Worm (Caenorhabditis elegans): ENCODE data around the gene Y38C1AA.12.

Y38C1AA.12 gene

DNA sequence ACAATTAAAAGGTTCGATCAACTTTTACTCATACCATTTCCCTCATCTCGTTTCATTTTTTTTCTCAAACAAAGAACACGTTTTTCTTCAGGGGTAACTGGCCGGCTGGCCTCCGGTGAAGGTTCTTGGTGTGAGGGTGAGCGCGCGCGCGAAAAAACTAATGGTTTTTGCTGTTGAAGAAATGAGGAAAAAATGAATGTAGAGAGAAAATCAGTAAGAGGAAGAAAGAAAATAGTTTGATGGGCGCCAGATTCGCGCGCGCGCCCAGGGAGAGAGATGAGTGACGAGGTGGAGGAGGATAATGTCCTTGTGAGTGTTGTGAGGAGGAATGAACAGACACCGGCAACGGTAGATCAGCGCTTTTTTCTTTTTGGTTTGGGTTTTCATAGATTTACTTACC, 21.0 kb upstream of the Y38C1AA.12 start:
- TF ChIP-seq T22C8.4 (GFP tag; IDR thresholded peaks at IDR 0.05): no peak

DNA sequence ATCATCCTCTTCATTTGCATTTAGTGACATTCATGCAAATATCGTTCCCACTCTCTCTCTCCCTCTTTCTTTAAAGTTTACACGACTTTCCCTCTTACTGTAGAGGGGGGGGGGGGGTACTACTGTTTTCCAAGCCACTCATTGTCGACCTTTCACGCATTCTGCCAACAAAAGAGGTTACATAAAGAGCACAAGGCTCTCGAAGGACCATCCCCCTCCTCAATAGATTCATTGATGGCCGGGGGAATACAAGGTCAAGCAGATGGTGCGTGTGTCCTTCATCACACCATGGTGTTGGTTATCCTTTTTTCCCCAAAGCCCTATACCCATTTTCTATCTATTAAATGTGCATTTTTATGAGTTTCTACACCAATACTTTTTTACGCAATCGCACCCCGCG, 19.1 kb upstream of the Y38C1AA.12 start:
- no peak for TF ChIP-seq med-1 (GFP tag; optimal IDR thresholded peaks at IDR 0.05; ENCODE audit: insufficient read depth)
- TF ChIP-seq ztf-23 (GFP tag; IDR thresholded peaks at IDR 0.05): no peak
- peak; percentile 45; the same call in 1 of the 2 replicates for TF ChIP-seq ztf-29 (GFP tag; IDR thresholded peaks at IDR 0.05)

DNA sequence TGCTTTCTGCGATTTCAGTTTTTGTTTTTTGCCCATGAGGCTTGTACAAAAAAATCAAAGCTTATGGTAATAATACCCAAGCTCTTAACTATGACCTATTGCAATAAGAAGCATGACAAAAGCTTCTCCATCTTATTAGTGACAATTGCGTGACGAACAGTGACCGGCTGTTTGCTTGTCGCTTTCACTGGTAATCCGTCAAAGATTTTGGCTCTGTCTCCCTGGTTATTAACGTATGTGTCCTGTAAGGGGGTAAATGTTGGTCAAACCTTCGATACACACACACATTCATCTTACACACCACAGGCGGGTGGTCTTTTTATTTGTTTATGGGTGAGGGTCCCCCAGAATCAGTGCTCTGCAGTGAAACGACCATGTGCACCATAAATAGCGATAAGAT, 17.9 kb upstream of the Y38C1AA.12 start:
- TF ChIP-seq klf-2 (GFP tag; conservative IDR thresholded peaks at IDR 0.05): no peak
- TF ChIP-seq ref-1 (GFP tag; conservative IDR thresholded peaks at IDR 0.05): no peak
- TF ChIP-seq tab-1 (GFP tag; IDR thresholded peaks at IDR 0.05): no peak

DNA sequence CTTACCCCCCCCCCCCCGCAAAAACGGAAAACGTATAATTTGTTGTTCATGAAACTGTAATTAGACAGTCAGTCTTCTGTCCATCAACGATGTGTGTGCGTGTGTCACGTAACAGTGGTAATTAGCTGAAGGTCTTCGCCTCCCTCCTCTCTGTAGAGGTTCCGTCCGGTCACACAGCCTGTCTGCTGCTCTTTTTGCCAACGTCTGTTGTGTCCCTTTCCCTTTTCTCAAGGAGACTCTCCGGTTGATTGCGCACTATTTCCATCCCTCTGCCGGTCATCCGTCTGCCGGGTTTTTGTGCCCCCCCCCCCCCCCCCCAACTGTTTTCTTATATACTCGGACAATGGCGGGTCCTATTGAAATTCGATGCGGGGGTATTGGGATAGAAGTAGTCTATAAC, 16.4 kb upstream of the Y38C1AA.12 start:
- peak; percentile 40; the same call in 1 of the 2 replicates for TF ChIP-seq flt-1 (GFP tag; IDR thresholded peaks at IDR 0.05)
- TF ChIP-seq tab-1 (GFP tag; IDR thresholded peaks at IDR 0.05): peak; percentile 69
- 0 out of 2 replicates have a peak, but pooled peaks have one; percentile 31 for TF ChIP-seq ztf-23 (GFP tag; IDR thresholded peaks at IDR 0.05)
- TF ChIP-seq med-1 (GFP tag; optimal IDR thresholded peaks at IDR 0.05; ENCODE audit: insufficient read depth): no peak
- no peak; the same call in 1 of the 2 replicates for TF ChIP-seq ztf-29 (GFP tag; IDR thresholded peaks at IDR 0.05)
- no peak for TF ChIP-seq klf-2 (GFP tag; conservative IDR thresholded peaks at IDR 0.05)
- TF ChIP-seq cog-1 (tag; optimal IDR thresholded peaks at IDR 0.05): no peak
- TF ChIP-seq ref-1 (GFP tag; conservative IDR thresholded peaks at IDR 0.05): no peak
- no peak for TF ChIP-seq T22C8.4 (GFP tag; IDR thresholded peaks at IDR 0.05)

DNA sequence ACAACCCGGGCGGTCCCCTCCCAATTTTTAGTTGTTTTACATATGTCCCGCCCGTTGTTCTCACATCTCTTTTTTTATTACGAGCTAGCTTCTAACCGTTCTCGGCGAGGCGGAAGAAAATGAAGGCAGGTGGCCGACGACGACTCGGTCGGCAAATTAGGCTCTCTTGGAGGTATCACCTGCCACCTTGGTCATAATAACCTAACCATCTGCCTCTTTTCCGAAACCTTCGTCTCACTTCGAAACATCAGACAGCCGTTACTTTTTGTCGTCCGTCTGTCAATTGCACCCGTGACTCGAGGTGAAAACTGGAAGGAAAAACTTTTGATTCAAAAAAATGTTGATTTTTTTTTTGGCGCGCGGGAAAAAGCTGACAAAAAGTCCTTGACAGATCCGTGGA, 14.6 kb upstream of the Y38C1AA.12 start:
- TF ChIP-seq ztf-29 (GFP tag; IDR thresholded peaks at IDR 0.05) (no peak), tab-1 (GFP tag; IDR thresholded peaks at IDR 0.05) (no peak), ref-1 (GFP tag; conservative IDR thresholded peaks at IDR 0.05) (no peak), med-1 (GFP tag; optimal IDR thresholded peaks at IDR 0.05; ENCODE audit: insufficient read depth) (no peak), flt-1 (GFP tag; IDR thresholded peaks at IDR 0.05) (no peak)

DNA sequence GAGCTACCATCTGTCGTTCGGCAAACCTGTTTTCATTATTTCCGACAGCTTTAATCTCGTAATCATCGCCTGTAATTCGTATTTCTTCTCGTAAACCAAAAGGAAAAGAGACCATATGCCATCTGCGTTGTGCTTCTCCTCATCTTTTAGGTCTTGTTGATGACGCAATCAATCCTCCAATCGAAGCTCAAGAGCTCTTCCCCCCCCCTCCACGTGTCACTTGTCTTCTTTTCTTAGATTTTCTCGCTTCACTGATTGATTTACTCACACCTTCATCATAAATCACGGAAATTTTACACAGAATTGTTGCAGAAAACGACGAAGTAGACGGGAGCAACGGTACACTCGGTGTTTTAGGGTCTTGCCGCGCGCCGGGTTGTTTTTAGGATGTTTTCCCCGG, 13.4 kb upstream of the Y38C1AA.12 start, which contains the start of gene tcl-2:
TSS of gene tcl-2 (plus strand) at position 388 of the 400 bp plus-strand sequence.
- TF ChIP-seq flt-1 (GFP tag; IDR thresholded peaks at IDR 0.05): peak; percentile 12; the same call in 1 of the 2 replicates
- TF ChIP-seq med-1 (GFP tag; optimal IDR thresholded peaks at IDR 0.05; ENCODE audit: insufficient read depth): no peak

DNA sequence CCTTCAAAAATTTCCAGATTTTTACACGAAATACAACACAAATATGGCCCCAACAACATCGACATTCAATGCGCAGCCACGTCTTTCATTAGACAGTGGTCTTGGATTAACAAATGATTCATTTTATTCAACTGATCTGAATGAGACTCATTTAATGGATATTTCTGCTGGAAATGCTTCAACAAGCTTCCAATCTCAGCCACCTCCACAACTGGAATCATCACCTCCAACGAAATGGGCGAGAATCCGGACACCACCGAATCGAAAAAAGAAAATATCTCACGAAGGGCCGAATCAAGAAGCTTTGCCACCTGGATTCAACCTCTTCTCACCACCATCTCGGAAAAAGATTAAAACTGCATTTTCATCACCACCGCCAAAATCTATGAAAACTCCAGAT, 12.4 kb upstream of the Y38C1AA.12 start:
- TF ChIP-seq T22C8.4 (GFP tag; IDR thresholded peaks at IDR 0.05): no peak
- TF ChIP-seq cog-1 (tag; optimal IDR thresholded peaks at IDR 0.05): no peak
- no peak for TF ChIP-seq klf-2 (GFP tag; conservative IDR thresholded peaks at IDR 0.05)
- TF ChIP-seq med-1 (GFP tag; optimal IDR thresholded peaks at IDR 0.05; ENCODE audit: insufficient read depth): no peak
- no peak for TF ChIP-seq ztf-29 (GFP tag; IDR thresholded peaks at IDR 0.05)
- no peak for TF ChIP-seq ztf-23 (GFP tag; IDR thresholded peaks at IDR 0.05)
- no peak for TF ChIP-seq ref-1 (GFP tag; conservative IDR thresholded peaks at IDR 0.05)

DNA sequence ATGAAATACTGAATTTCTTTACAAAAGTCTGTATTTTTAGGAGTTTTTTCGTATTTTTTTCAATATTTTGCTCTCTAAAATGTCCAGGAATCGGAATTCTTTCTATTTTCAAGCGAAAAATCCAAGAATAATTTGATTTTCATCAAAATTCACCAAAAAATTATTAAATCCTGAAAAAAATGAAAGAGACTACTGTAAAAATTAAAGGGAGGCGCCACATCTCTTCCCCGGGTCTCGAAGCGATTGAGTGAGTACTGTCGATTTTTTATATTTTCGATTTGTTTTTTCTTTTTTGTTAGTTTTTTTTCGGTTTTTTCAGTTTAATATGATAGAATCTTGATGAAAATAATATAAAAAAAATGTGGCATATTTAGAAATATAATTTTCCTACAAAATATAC, 8.5 kb upstream of the Y38C1AA.12 start:
- no peak for TF ChIP-seq T22C8.4 (GFP tag; IDR thresholded peaks at IDR 0.05)
- no peak for TF ChIP-seq ztf-29 (GFP tag; IDR thresholded peaks at IDR 0.05)
- TF ChIP-seq ref-1 (GFP tag; conservative IDR thresholded peaks at IDR 0.05): no peak
- no peak for TF ChIP-seq tab-1 (GFP tag; IDR thresholded peaks at IDR 0.05)
- no peak for TF ChIP-seq ztf-23 (GFP tag; IDR thresholded peaks at IDR 0.05)
- no peak for TF ChIP-seq med-1 (GFP tag; optimal IDR thresholded peaks at IDR 0.05; ENCODE audit: insufficient read depth)
- TF ChIP-seq flt-1 (GFP tag; IDR thresholded peaks at IDR 0.05): no peak
- TF ChIP-seq cog-1 (tag; optimal IDR thresholded peaks at IDR 0.05): no peak
- no peak for TF ChIP-seq klf-2 (GFP tag; conservative IDR thresholded peaks at IDR 0.05)

DNA sequence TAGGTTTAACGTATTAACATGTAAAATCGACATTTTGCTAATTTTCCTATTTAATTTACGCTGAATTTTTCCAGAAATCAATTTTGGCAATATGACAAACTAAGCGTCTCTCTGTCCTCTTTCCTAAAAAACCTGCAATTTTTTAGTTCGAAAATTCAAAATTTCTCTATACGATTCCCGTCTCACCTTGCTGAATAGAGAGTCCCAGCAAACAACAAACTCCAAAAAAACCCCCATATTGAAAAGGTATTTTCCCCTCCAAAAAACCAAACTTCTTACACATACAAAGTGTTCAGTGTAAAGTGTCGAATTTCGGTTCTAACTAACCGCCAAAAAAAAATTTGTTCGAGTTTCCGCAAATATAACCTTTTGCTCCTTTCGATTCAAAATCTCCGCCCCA, 7.9 kb upstream of the Y38C1AA.12 start, which contains the start of gene pnc-1:
TSS of gene pnc-1 (plus strand) at position 301 of the 400 bp plus-strand sequence.
- TF ChIP-seq klf-2 (GFP tag; conservative IDR thresholded peaks at IDR 0.05) (no peak), ztf-29 (GFP tag; IDR thresholded peaks at IDR 0.05) (no peak), tab-1 (GFP tag; IDR thresholded peaks at IDR 0.05) (no peak), ref-1 (GFP tag; conservative IDR thresholded peaks at IDR 0.05) (no peak), ztf-23 (GFP tag; IDR thresholded peaks at IDR 0.05) (no peak), T22C8.4 (GFP tag; IDR thresholded peaks at IDR 0.05) (no peak), flt-1 (GFP tag; IDR thresholded peaks at IDR 0.05) (no peak), med-1 (GFP tag; optimal IDR thresholded peaks at IDR 0.05; ENCODE audit: insufficient read depth) (no peak), cog-1 (tag; optimal IDR thresholded peaks at IDR 0.05) (no peak)

DNA sequence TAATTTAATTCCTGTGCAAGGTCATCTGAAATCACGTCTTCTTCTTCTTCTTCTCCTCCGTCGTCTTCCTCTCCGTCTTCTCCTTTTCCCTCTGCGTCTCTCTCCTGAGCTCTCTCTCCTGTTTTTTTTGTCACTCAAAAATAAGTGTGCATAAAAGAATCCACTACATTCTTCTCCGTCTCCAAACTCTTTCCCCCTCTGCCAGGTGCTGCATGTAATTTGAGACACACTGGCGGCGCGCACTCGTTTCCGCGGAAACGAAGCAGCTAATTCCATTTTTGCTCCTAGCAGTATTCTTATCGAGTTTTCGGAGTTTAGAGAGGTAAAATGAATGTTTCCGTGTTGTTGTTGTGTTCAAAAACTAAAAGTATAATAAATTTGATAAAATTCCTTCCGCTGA, 5.9 kb upstream of the Y38C1AA.12 start:
- TF ChIP-seq cog-1 (tag; optimal IDR thresholded peaks at IDR 0.05) (no peak), klf-2 (GFP tag; conservative IDR thresholded peaks at IDR 0.05) (no peak), ztf-29 (GFP tag; IDR thresholded peaks at IDR 0.05) (no peak), ztf-23 (GFP tag; IDR thresholded peaks at IDR 0.05) (no peak), T22C8.4 (GFP tag; IDR thresholded peaks at IDR 0.05) (no peak), ref-1 (GFP tag; conservative IDR thresholded peaks at IDR 0.05) (no peak), flt-1 (GFP tag; IDR thresholded peaks at IDR 0.05) (no peak), med-1 (GFP tag; optimal IDR thresholded peaks at IDR 0.05; ENCODE audit: insufficient read depth) (no peak), tab-1 (GFP tag; IDR thresholded peaks at IDR 0.05) (no peak)

DNA sequence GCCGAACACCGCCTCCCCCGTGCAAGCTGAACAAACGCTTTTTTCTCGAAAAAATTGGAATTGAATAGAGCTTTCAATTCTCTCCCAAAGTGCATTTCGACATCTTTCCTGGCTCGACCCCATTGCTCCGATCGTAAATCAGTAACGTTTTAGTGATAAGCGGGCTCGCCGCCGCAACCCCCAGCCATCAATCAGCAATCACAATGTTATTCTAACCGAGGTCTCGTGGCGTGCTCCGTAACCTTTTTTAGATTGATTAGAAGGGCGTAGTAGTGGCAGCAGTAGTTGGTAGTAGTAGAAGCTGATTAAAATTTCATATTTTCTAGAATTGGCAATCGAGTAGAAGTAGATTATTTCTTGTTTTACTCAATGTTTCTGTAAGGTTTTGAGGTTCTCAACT, 4.7 kb upstream of the Y38C1AA.12 start:
- no peak for TF ChIP-seq med-1 (GFP tag; optimal IDR thresholded peaks at IDR 0.05; ENCODE audit: insufficient read depth)
- no peak for TF ChIP-seq cog-1 (tag; optimal IDR thresholded peaks at IDR 0.05)
- no peak for TF ChIP-seq ref-1 (GFP tag; conservative IDR thresholded peaks at IDR 0.05)
- TF ChIP-seq T22C8.4 (GFP tag; IDR thresholded peaks at IDR 0.05): no peak
